Worm (Caenorhabditis elegans): ENCODE data around the gene pqn-79.
"Not testable (repeated sequence)": the region's sequence is repeated elsewhere in the genome, so short reads cannot be mapped to it uniquely, and the experiment has no call there.

pqn-79 gene

DNA sequence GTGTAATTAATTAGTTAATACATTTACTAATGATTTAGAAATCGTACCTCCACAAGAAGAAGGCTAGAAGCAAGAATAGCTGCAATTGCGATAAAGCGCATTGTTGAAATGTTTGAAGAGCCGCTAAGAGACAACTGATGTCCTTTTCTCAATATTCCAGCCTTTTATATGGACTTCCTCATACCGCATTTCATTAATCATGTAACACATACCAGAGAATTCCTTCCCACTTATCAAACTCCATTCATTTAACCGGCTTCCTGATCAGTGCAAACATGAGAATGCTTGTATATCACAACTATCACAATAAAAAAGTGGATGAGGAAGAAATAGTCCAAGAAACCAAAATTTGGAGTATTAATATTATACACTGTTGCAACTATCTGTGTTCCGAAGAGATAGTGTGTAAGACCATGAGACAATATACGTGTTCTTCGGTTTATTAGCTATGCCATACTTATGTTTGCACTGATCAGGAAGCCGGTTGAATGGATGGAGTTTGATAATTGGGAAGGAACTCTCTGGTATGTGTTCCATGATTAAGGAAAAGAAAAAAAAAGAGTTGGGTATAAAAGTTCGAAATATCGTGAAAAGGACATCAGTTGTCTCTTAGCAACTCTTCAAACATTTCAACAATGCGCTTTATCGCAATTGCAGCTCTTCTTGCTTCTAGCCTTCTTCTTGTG, at the start of gene pqn-79, which contains the start of gene pqn-78:
pqn-79 (plus strand) TSS at position 636 of the 686 bp plus-strand sequence.
pqn-78 (minus strand) TSS at position 101 of the 686 bp plus-strand sequence.
- not testable (repeated sequence) for TF ChIP-seq gmeb-2 (tag; optimal IDR thresholded peaks at IDR 0.05); hlh-30 (tag; optimal IDR thresholded peaks at IDR 0.05; ENCODE audit: insufficient read depth); hlh-15 (tag; optimal IDR thresholded peaks at IDR 0.05)

DNA sequence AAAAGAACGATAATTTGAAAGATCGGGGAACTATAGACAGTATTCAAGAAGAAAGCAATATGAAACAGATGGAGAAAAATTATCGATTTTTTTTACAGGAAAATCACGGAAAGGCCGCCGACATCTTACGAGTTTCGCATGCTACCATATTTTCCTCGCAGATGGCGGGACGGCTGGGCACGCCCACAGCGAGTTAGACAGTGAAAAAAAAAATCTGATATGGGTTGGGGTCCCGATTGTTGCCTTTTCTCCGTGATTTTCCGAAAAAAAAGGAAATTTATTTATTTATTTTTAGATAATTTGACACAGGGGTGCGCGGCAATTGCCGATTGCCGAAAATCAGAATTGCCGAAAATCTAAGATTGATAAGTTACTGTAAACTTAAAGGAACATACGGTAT, 40.6 kb upstream of the pqn-79 start:
- TF ChIP-seq gmeb-2 (tag; optimal IDR thresholded peaks at IDR 0.05) (no peak), che-1 (tag; optimal IDR thresholded peaks at IDR 0.05) (no peak), ref-2 (tag; optimal IDR thresholded peaks at IDR 0.05) (no peak), hlh-30 (tag; optimal IDR thresholded peaks at IDR 0.05; ENCODE audit: insufficient read depth) (no peak), ceh-9 (tag; optimal IDR thresholded peaks at IDR 0.05) (no peak), pqm-1 (tag; optimal IDR thresholded peaks at IDR 0.05) (no peak), ceh-19 (GFP tag; optimal IDR thresholded peaks at IDR 0.05) (no peak), ceh-48 (tag; optimal IDR thresholded peaks at IDR 0.05) (no peak)

DNA sequence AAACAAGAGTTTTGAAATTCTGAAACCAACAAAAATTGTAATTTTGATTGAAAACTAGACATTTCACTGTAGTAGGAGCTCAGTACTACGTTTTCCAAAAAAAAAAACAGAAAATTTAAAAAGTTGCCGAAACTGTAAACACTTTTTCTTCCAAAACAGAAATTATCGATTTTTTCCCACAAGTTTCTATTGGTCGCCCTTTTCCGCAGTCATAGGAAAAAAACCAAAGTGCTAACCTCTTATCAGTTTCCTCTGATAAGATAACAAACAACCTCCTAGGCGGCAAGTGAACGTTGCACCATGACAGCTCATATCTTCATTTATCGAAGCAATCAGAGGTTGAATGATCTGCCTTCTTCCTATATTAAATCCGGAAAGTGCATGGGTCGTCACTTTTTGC, 36.3 kb upstream of the pqn-79 start:
- TF ChIP-seq ttx-3 (tag; optimal IDR thresholded peaks at IDR 0.05) (no peak), elt-2 (tag; optimal IDR thresholded peaks at IDR 0.05) (peak; percentile 92), ceh-24 (tag; optimal IDR thresholded peaks at IDR 0.05) (no peak)

DNA sequence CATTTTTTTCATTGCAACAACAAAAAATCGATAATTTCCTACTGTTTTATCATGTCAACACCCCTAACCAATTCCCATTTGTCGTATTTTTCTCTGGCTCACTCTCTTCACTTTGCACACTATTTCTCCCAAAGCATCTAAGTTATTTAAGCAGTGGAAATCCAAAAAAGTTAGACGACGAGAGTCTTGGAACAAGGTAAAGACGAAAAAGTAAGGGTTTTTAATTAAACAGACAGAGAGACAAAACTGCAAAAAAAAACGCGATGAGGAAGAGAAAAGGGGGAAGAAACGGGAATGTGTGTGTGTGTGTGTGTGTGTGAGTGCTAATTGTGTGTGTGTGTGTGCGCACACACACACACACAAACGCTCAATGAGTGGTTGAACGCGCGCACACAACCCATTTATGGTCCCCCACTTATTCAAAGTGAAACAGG, 34.1 kb upstream of the pqn-79 start:
- TF ChIP-seq hlh-6 (tag; optimal IDR thresholded peaks at IDR 0.05) (no peak), syd-9 (tag; optimal IDR thresholded peaks at IDR 0.05) (no peak), elt-4 (tag; optimal IDR thresholded peaks at IDR 0.05) (no peak), K09A11.1 (tag; optimal IDR thresholded peaks at IDR 0.05; ENCODE audit: insufficient read depth) (no peak), C08G9.2 (tag; optimal IDR thresholded peaks at IDR 0.05) (peak; percentile 5), sdc-2 (tag; optimal IDR thresholded peaks at IDR 0.05) (peak; percentile 26), T23F11.4 (GFP tag; optimal IDR thresholded peaks at IDR 0.05) (peak; percentile 19), lim-6 (tag; optimal IDR thresholded peaks at IDR 0.05) (peak; percentile 48), lin-11 (tag; optimal IDR thresholded peaks at IDR 0.05) (no peak), pha-4 (tag; optimal IDR thresholded peaks at IDR 0.05) (no peak), tbx-7 (tag; optimal IDR thresholded peaks at IDR 0.05) (no peak), unc-86 (tag; optimal IDR thresholded peaks at IDR 0.05) (no peak), nfya-1 (tag; optimal IDR thresholded peaks at IDR 0.05) (peak; percentile 68), pros-1 (tag; optimal IDR thresholded peaks at IDR 0.05) (no peak), ceh-9 (tag; optimal IDR thresholded peaks at IDR 0.05) (no peak), ceh-14 (tag; optimal IDR thresholded peaks at IDR 0.05) (peak; percentile 89), dve-1 (tag; optimal IDR thresholded peaks at IDR 0.05) (no peak), C38D4.7 (GFP tag; optimal IDR thresholded peaks at IDR 0.05) (no peak), ama-1 (optimal IDR thresholded peaks at IDR 0.05) (no peak), ceh-19 (GFP tag; optimal IDR thresholded peaks at IDR 0.05) (no peak), elt-2 (tag; optimal IDR thresholded peaks at IDR 0.05) (peak; percentile 51), hlh-8 (tag; optimal IDR thresholded peaks at IDR 0.05) (no peak), ztf-16 (tag; optimal IDR thresholded peaks at IDR 0.05) (no peak), tbx-2 (tag; optimal IDR thresholded peaks at IDR 0.05) (peak; percentile 73), ceh-48 (tag; optimal IDR thresholded peaks at IDR 0.05) (peak; percentile 31), fkh-6 (tag; optimal IDR thresholded peaks at IDR 0.05) (no peak), pag-3 (tag; optimal IDR thresholded peaks at IDR 0.05; ENCODE audit: borderline replicate concordance) (no peak), pqm-1 (tag; optimal IDR thresholded peaks at IDR 0.05) (no peak), hlh-15 (tag; optimal IDR thresholded peaks at IDR 0.05) (no peak), rnt-1 (tag; optimal IDR thresholded peaks at IDR 0.05) (peak; percentile 2), ceh-31 (tag; optimal IDR thresholded peaks at IDR 0.05) (peak; percentile 61), K02D7.2 (tag; optimal IDR thresholded peaks at IDR 0.05) (no peak), ceh-2 (tag; optimal IDR thresholded peaks at IDR 0.05) (peak; percentile 23), unc-42 (tag; optimal IDR thresholded peaks at IDR 0.05) (peak; percentile 76), unc-55 (GFP tag; optimal IDR thresholded peaks at IDR 0.05) (no peak), dmd-4 (tag; optimal IDR thresholded peaks at IDR 0.05; ENCODE audit: borderline replicate concordance) (no peak), F13H6.1 (tag; optimal IDR thresholded peaks at IDR 0.05) (no peak), ets-4 (tag; optimal IDR thresholded peaks at IDR 0.05) (no peak), ceh-18 (tag; optimal IDR thresholded peaks at IDR 0.05) (peak; percentile 54)

Data from whole organism, late embryonic.